Worm (Caenorhabditis elegans) whole organism, L2 larva: ENCODE results near the gene Y41C4A.6.

Experiments used
- F13H6.1 ChIP-seq: sonication (generic microtip); optimal IDR thresholded peaks from 2 replicates; lab custom pipeline; 2016; ENCODE audit warnings: missing genetic modification characterization, missing compliant biosample characterization
- R02D3.7 ChIP-seq: fragments of 150-350 bp; optimal IDR thresholded peaks from 2 replicates; lab custom pipeline; 2014; ENCODE audit warnings: missing biosample characterization, missing genetic modification characterization
- ZK546.5 ChIP-seq: sonication (generic microtip); optimal IDR thresholded peaks from 2 replicates; lab custom pipeline; 2017; ENCODE audit warnings: missing biosample characterization, missing genetic modification characterization
- aly-2 ChIP-seq: fragments of 150-350 bp; optimal IDR thresholded peaks from 2 replicates; lab custom pipeline; 2014; ENCODE audit warnings: missing biosample characterization, missing genetic modification characterization
- ama-1 ChIP-seq: fragments of 150-350 bp; optimal IDR thresholded peaks from 2 replicates; lab custom pipeline; 2018; ENCODE audit warnings: inconsistent platforms
- blmp-1 ChIP-seq: sonication (generic microtip); optimal IDR thresholded peaks from 2 replicates; lab custom pipeline; 2017; ENCODE audit warnings: missing genetic modification characterization, mild to moderate bottlenecking, missing compliant biosample characterization, antibody characterized with exemption, moderate library complexity; ENCODE audit not compliant: insufficient read depth
- ceh-16 ChIP-seq: fragments of 150-350 bp; optimal IDR thresholded peaks from 2 replicates; lab custom pipeline; 2014; ENCODE audit warnings: missing biosample characterization, missing genetic modification characterization
- crh-2 ChIP-seq: sonication (generic microtip); optimal IDR thresholded peaks from 2 replicates; lab custom pipeline; 2017; ENCODE audit warnings: missing biosample characterization, missing genetic modification characterization
- dmd-4 ChIP-seq: sonication (generic microtip); optimal IDR thresholded peaks from 2 replicates; lab custom pipeline; 2017; ENCODE audit warnings: missing biosample characterization, missing genetic modification characterization
- egl-27 ChIP-seq: sonication (generic microtip); optimal IDR thresholded peaks from 3 replicates; lab custom pipeline; 2017; ENCODE audit warnings: missing biosample characterization, missing genetic modification reagents, missing genetic modification characterization
- elt-1 ChIP-seq: fragments of 150-350 bp; optimal IDR thresholded peaks from 2 replicates; lab custom pipeline; 2014; ENCODE audit warnings: missing biosample characterization, missing genetic modification characterization
- gmeb-1 ChIP-seq: fragments of 150-350 bp; optimal IDR thresholded peaks from 2 replicates; lab custom pipeline; 2014; ENCODE audit warnings: missing biosample characterization, missing genetic modification characterization
- lin-11 ChIP-seq: fragments of 150-350 bp; sonication (generic microtip); optimal IDR thresholded peaks from 2 replicates; lab custom pipeline; 2014; ENCODE audit warnings: missing biosample characterization, missing genetic modification characterization, inconsistent platforms, mixed read lengths
- lin-13 ChIP-seq: fragments of 150-350 bp; optimal IDR thresholded peaks from 2 replicates; lab custom pipeline; 2014; ENCODE audit warnings: missing biosample characterization, missing genetic modification reagents, missing genetic modification characterization
- lin-39 ChIP-seq: fragments of 150-350 bp; optimal IDR thresholded peaks from 2 replicates; lab custom pipeline; 2014; ENCODE audit warnings: missing biosample characterization, missing genetic modification reagents, missing genetic modification characterization
- lsy-2 ChIP-seq, 2 experiments: fragments of 150-350 bp in 1 of 2; sonication (generic microtip) in 1 of 2; optimal IDR thresholded peaks; 2 replicates each; lab custom pipeline; 2014 to 2017; ENCODE audit warnings: missing biosample characterization in 2 of 2, missing genetic modification characterization in 2 of 2
- mab-5 ChIP-seq: fragments of 150-350 bp; optimal IDR thresholded peaks from 2 replicates; lab custom pipeline; 2014; ENCODE audit warnings: missing biosample characterization, missing genetic modification characterization
- mbf-1 ChIP-seq: sonication (generic microtip); optimal IDR thresholded peaks from 2 replicates; lab custom pipeline; 2017; ENCODE audit warnings: missing biosample characterization, missing genetic modification characterization
- nhr-10 ChIP-seq: sonication (generic microtip); optimal IDR thresholded peaks from 2 replicates; lab custom pipeline; 2017; ENCODE audit warnings: missing biosample characterization, missing genetic modification characterization
- nhr-11 ChIP-seq: fragments of 150-350 bp; optimal IDR thresholded peaks from 2 replicates; lab custom pipeline; 2014; ENCODE audit warnings: missing biosample characterization, missing genetic modification characterization
- nhr-12 ChIP-seq: fragments of 150-350 bp; optimal IDR thresholded peaks from 2 replicates; lab custom pipeline; 2014; ENCODE audit warnings: missing biosample characterization, missing genetic modification characterization
- nhr-129 ChIP-seq: fragments of 150-350 bp; optimal IDR thresholded peaks from 2 replicates; lab custom pipeline; 2014; ENCODE audit warnings: missing biosample characterization, missing genetic modification characterization
- nhr-21 ChIP-seq: fragments of 150-350 bp; optimal IDR thresholded peaks from 2 replicates; lab custom pipeline; 2014; ENCODE audit warnings: missing biosample characterization, missing genetic modification characterization
- nhr-237 ChIP-seq: fragments of 150-350 bp; optimal IDR thresholded peaks from 2 replicates; lab custom pipeline; 2014; ENCODE audit warnings: missing biosample characterization, missing genetic modification characterization
- nhr-25 ChIP-seq: fragments of 150-350 bp; sonication (generic microtip); optimal IDR thresholded peaks from 3 replicates; lab custom pipeline; 2014; ENCODE audit warnings: missing biosample characterization, missing genetic modification characterization
- peb-1 ChIP-seq: fragments of 150-350 bp; optimal IDR thresholded peaks from 2 replicates; lab custom pipeline; 2014; ENCODE audit warnings: missing biosample characterization, missing genetic modification characterization
- sem-4 ChIP-seq: fragments of 150-350 bp; optimal IDR thresholded peaks from 2 replicates; lab custom pipeline; 2014; ENCODE audit warnings: missing biosample characterization, missing genetic modification reagents, missing genetic modification characterization
- skn-1 ChIP-seq: sonication (generic microtip); optimal IDR thresholded peaks from 2 replicates; lab custom pipeline; 2017; ENCODE audit warnings: missing biosample characterization, missing genetic modification characterization
- sma-3 ChIP-seq: sonication (generic microtip); optimal IDR thresholded peaks from 2 replicates; lab custom pipeline; 2016; ENCODE audit warnings: missing genetic modification reagents, missing genetic modification characterization, missing compliant biosample characterization
- sma-9 ChIP-seq, 2 experiments: fragments of 150-350 bp in 1 of 2; sonication (generic microtip) in 1 of 2; optimal IDR thresholded peaks; 2 replicates each; lab custom pipeline; 2014 to 2016; ENCODE audit warnings: missing genetic modification characterization in 2 of 2, mild to moderate bottlenecking in 1 of 2, missing biosample characterization in 1 of 2, missing compliant biosample characterization in 1 of 2, missing genetic modification reagents in 1 of 2, moderate library complexity in 1 of 2
- snpc-4 ChIP-seq: fragments of 150-350 bp; optimal IDR thresholded peaks from 2 replicates; lab custom pipeline; 2014; ENCODE audit warnings: missing biosample characterization, missing genetic modification characterization
- unc-55 ChIP-seq: fragments of 150-350 bp; sonication (generic microtip); optimal IDR thresholded peaks from 3 replicates; lab custom pipeline; 2014; ENCODE audit warnings: missing biosample characterization, missing genetic modification reagents, missing genetic modification characterization
- zag-1 ChIP-seq: fragments of 150-350 bp; optimal IDR thresholded peaks from 2 replicates; lab custom pipeline; 2014; ENCODE audit warnings: missing biosample characterization, missing genetic modification characterization
- ztf-1 ChIP-seq: fragments of 200-800 bp; sonication (Bioruptor generic); conservative IDR thresholded peaks from 2 replicates; pipeline ENCODE4 v1.3.6; 2022; ENCODE audit warnings: missing genetic modification characterization, missing compliant biosample characterization
- ztf-11 ChIP-seq: sonication (generic microtip); optimal IDR thresholded peaks from 2 replicates; lab custom pipeline; 2017; ENCODE audit warnings: missing biosample characterization, missing genetic modification characterization
- ztf-4 ChIP-seq: fragments of 150-350 bp; optimal IDR thresholded peaks from 2 replicates; lab custom pipeline; 2014; ENCODE audit warnings: missing biosample characterization, missing genetic modification characterization

Y41C4A.6 gene

DNA sequence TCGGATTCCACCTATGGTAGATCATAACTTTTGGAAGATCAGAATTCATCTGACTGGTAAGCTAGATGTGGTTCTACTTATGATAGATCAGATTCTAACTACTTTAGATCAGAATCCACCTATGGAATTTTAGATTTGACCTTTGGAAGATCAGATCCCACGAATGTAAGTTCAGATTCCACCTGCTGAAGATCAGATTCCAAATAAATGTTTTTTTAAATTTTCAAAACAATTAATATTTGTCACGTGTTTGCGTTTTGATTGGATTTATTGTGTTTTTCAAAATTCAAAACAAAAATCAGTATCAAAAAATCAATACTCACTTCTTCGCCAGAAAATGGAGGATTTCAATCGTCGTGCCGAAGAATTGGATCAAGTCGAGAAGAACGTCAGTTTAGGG lies 2.2 kb downstream of the Y41C4A.6 start, which contains the start of gene Y41C4A.7:
Gene Y41C4A.7 (plus strand): TSS at position 301 of the 400 bp plus-strand sequence.
- no peak for TF ChIP-seq mbf-1 (tag; lab: Kevin White, UChicago)
- TF ChIP-seq, all 48 proteins: peak for 0

DNA sequence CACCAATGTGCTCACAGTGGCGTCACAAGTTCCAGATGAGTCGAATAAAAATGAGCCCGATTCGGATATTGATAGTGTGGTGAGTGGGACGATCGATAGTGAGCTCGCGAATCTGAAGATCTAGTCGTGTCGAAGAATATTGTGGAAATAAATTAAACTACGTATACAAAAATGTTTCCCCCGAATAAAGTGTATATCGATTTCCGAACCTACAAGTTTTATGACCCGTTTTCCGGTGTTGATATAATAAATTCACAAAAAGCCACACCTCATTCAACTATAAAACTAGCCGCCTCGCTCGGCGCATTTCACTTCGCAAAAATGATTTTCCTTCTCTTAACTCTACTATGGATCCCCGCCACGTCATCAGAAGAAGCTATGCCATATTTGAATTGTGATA lies 3.6 kb downstream of the Y41C4A.6 start, which contains the start of gene pqn-84:
Gene pqn-84 (plus strand): TSS at position 301 of the 400 bp plus-strand sequence.
- TF ChIP-seq peb-1 (tag; lab: Kevin White, UChicago) (no peak), aly-2 (tag; lab: Kevin White, UChicago) (no peak), nhr-11 (tag; lab: Kevin White, UChicago) (no peak), gmeb-1 (no peak), ama-1 (lab: Kevin White, UChicago) (no peak), R02D3.7 (no peak), lin-13 (GFP tag; lab: Kevin White, UChicago) (no peak), egl-27 (tag; lab: Kevin White, UChicago) (no peak), lsy-2 (tag; optimal IDR thresholded peaks at IDR 0.05; lab: Kevin White, UChicago) (no peak), ZK546.5 (no peak), zag-1 (tag; lab: Kevin White, UChicago) (no peak), sem-4 (tag; lab: Kevin White, UChicago) (no peak), unc-55 (GFP tag; lab: Kevin White, UChicago) (no peak), sma-3 (no peak), sma-9 (GFP tag; optimal IDR thresholded peaks at IDR 0.05; lab: Kevin White, UChicago) (no peak), sma-9 (tag; optimal IDR thresholded peaks at IDR 0.05; lab: Kevin White, UChicago) (no peak), elt-1 (tag; lab: Kevin White, UChicago) (no peak), mab-5 (tag; lab: Kevin White, UChicago) (no peak)

DNA sequence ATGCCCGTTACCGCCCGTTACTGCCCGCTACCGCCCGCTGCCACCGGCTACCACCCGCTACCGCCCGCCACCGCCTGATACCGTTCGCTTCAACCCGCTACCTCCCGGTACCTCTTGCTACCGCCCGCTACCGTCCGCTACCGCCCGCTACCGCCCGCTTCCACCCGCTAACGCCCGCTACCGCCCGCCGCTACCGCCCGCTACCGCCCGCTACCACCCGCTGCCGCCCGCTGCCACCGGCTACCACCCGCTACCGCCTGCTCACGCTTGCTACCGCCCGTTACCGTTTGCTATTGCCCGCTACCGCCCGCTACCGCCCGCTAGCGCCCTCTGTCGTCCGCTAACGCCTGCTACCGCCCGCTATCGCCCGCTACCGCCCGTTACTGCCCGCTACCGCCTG lies 5.5 kb downstream of the Y41C4A.6 start:
- TF ChIP-seq nhr-12 (tag; lab: Kevin White, UChicago) (no peak), ztf-11 (no peak), skn-1 (tag; lab: Kevin White, UChicago) (no peak), crh-2 (tag; lab: Kevin White, UChicago) (no peak), F13H6.1 (tag; lab: Kevin White, UChicago) (no peak), elt-1 (tag; lab: Kevin White, UChicago) (no peak), zag-1 (tag; lab: Kevin White, UChicago) (no peak), unc-55 (GFP tag; lab: Kevin White, UChicago) (no peak), blmp-1 (no peak), ztf-4 (tag; lab: Kevin White, UChicago) (no peak), nhr-25 (no peak), lin-13 (GFP tag; lab: Kevin White, UChicago) (no peak), nhr-129 (tag; lab: Kevin White, UChicago) (no peak), lsy-2 (tag; optimal IDR thresholded peaks at IDR 0.05; lab: Kevin White, UChicago) (no peak), lin-39 (tag; lab: Kevin White, UChicago) (no peak), nhr-237 (tag; lab: Kevin White, UChicago) (no peak), gmeb-1 (no peak), ceh-16 (no peak), R02D3.7 (no peak)

DNA sequence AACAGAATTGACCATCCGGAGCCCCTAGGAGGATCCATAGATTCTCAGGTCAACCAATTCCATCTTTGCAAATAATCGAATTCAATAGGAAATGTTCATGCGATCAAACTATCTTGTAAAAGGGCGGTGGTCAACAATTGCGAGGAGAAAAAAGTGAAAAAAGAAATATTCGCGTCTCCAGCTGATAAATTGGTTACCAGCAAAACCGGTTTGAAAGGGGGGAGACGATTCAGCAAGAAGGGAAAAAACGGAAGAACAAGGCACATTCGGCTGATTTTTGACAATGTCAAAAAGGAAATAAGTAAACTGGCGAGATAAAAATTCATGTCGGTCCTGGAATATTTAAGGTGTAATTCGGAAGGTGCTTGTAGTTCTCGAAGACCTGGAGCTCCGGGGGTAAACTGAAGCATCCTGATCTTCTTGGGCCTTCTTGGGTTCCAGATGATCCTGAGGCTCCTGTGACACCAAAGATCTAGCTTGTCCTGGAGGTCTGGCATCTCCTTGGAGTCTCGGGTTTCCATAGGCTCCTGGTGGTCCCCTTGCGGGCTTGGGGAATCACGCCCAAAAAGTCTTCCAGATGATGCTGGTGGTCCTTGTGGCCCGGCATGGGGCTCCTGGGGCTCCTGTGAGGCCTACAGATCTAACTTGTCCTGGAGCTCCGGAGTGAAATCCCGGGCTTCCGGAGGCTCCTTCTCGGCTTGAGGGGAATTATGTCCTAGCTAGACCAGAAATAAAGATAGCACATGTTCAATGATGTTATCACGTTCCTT lies 6.8 kb downstream of the Y41C4A.6 start:
- no peak for TF ChIP-seq sma-3
- no peak for TF ChIP-seq nhr-10 (tag; lab: Kevin White, UChicago)
- no peak for TF ChIP-seq ztf-1
- TF ChIP-seq lin-13 (GFP tag; lab: Kevin White, UChicago): no peak
- TF ChIP-seq skn-1 (tag; lab: Kevin White, UChicago): no peak
- no peak for TF ChIP-seq dmd-4 (tag; lab: Kevin White, UChicago)
- no peak for TF ChIP-seq R02D3.7
- no peak for TF ChIP-seq gmeb-1
- no peak for TF ChIP-seq unc-55 (GFP tag; lab: Kevin White, UChicago)
- no peak for TF ChIP-seq nhr-25
- TF ChIP-seq nhr-11 (tag; lab: Kevin White, UChicago): no peak
- no peak for TF ChIP-seq sma-9 (GFP tag; optimal IDR thresholded peaks at IDR 0.05; lab: Kevin White, UChicago)
- no peak for TF ChIP-seq sma-9 (tag; optimal IDR thresholded peaks at IDR 0.05; lab: Kevin White, UChicago)
- TF ChIP-seq lin-11 (tag; lab: Kevin White, UChicago): no peak
- no peak for TF ChIP-seq snpc-4
- no peak for TF ChIP-seq nhr-21 (tag; lab: Kevin White, UChicago)
- TF ChIP-seq mab-5 (tag; lab: Kevin White, UChicago): no peak
